Worm (Caenorhabditis elegans) whole organism, midembryonic: ENCODE data around the gene str-71.

Experiments used
- T22C8.4 ChIP-seq: fragments of 200-800 bp; sonication (Bioruptor generic); IDR thresholded peaks from 2 replicates; pipeline ENCODE4 v1.3.6; 2022; ENCODE audit warnings: missing genetic modification characterization, missing compliant biosample characterization
- cog-1 ChIP-seq: sonication (generic microtip); optimal IDR thresholded peaks from 2 replicates; lab custom pipeline; 2016; ENCODE audit warnings: missing genetic modification characterization, missing compliant biosample characterization
- flt-1 ChIP-seq: fragments of 200-800 bp; sonication (Bioruptor generic); IDR thresholded peaks from 2 replicates; pipeline ENCODE4 v1.3.6; 2022; ENCODE audit warnings: missing genetic modification characterization, missing compliant biosample characterization
- klf-2 ChIP-seq: fragments of 200-800 bp; sonication (Bioruptor generic); conservative IDR thresholded peaks from 2 replicates; pipeline ENCODE4 v1.3.6; 2022; ENCODE audit warnings: missing genetic modification reagents, missing genetic modification characterization, missing compliant biosample characterization
- med-1 ChIP-seq: sonication (generic microtip); optimal IDR thresholded peaks from 2 replicates; lab custom pipeline; 2017; ENCODE audit warnings: missing genetic modification characterization, mild to moderate bottlenecking, missing compliant biosample characterization, antibody characterized with exemption, missing genetic modification reagents; ENCODE audit not compliant: insufficient read depth
- ref-1 ChIP-seq: fragments of 200-800 bp; sonication (Bioruptor generic); conservative IDR thresholded peaks from 2 replicates; pipeline ENCODE4 v1.3.6; 2022; ENCODE audit warnings: missing genetic modification reagents, missing genetic modification characterization, missing compliant biosample characterization
- tab-1 ChIP-seq: fragments of 200-800 bp; sonication (Bioruptor generic); IDR thresholded peaks from 2 replicates; pipeline ENCODE4 v1.3.6; 2022; ENCODE audit warnings: missing genetic modification characterization, missing compliant biosample characterization
- ztf-23 ChIP-seq: fragments of 200-800 bp; sonication (Bioruptor generic); IDR thresholded peaks from 2 replicates; pipeline ENCODE4 v1.3.6; 2022; ENCODE audit warnings: missing genetic modification reagents, missing genetic modification characterization, missing compliant biosample characterization
- ztf-29 ChIP-seq: fragments of 200-800 bp; sonication (Bioruptor generic); IDR thresholded peaks from 2 replicates; pipeline ENCODE4 v1.3.6; 2022; ENCODE audit warnings: missing genetic modification reagents, missing genetic modification characterization, missing compliant biosample characterization

The str-71 gene

DNA sequence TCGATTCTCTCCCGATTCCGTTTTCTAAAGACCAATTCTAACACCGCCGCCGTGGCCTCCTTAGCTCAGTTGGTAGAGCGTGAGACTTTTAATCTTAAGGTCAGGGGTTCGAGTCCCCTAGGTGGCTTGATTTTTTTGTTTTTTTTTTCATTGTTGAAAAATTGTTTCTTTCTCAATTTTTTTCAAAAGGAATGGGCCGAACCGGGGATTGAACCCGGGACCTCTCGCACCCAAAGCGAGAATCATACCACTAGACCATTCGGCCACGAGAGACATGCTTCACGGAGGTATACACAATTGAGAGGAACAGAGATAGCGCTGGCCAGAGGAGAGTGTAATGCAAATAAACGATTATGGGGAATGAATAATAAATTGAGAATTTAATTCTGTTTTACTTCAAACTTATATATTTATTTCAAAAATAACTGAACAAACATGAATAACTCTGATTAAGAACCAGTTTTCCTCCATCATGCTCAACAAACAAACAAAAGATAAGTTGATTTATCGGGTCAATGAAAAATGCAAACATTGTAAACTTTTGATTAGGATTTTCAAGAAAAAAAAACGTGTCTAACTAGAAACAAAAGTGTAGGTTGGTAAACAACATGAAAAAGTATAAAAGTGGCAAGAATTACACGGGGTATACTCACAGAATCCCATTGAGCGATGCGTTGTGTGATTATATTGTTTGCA, 6.2 kb upstream of the str-71 start, which contains the start of gene pqn-71:
Gene pqn-71 (plus strand): TSS at position 646 of the 696 bp plus-strand sequence.
- peak; percentile 91 for TF ChIP-seq cog-1 (tag; lab: Kevin White, UChicago)
- TF ChIP-seq T22C8.4, result peak; percentile 77
- peak; percentile 68 for TF ChIP-seq med-1
- peak; percentile 90 for TF ChIP-seq ztf-23 (GFP tag; lab: Robert Waterston, UW)
- peak; percentile 92; the same call in 1 of the 2 replicates for TF ChIP-seq tab-1 (GFP tag; lab: Robert Waterston, UW)
- peak; percentile 77; the same call in 1 of the 2 replicates for TF ChIP-seq ref-1 (GFP tag; lab: Robert Waterston, UW)
- TF ChIP-seq ztf-29 (GFP tag; lab: Robert Waterston, UW), result peak; percentile 83; the same call in 1 of the 2 replicates
- TF ChIP-seq klf-2 (GFP tag; lab: Robert Waterston, UW), result peak; percentile 88; the same call in 1 of the 2 replicates
- peak; percentile 91 for TF ChIP-seq flt-1

DNA sequence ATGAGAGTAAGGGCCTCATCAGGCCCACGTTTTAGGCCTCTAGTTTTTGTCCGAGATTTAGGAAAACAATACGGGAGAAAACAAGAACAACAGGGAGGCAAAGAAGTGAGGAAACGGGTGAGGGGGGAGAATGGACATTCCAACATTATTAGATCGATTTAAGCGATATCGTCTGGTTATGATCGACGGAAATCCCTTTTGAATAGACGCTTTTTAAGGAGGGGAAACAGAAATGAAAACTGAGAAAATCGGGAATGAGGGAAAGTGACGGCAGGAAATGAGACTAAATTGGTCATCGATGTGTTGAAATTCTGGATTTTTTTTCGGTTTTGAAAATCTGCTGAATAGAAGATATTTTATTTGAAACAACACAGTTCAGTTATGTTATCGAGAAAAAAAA, 5.4 kb upstream of the str-71 start, which contains the start of gene rocf-1:
Gene rocf-1 (minus strand): TSS at position 101 of the 400 bp plus-strand sequence.
- TF ChIP-seq ztf-29 (GFP tag; lab: Robert Waterston, UW), result no peak
- no peak for TF ChIP-seq flt-1
- no peak for TF ChIP-seq ztf-23 (GFP tag; lab: Robert Waterston, UW)
- no peak for TF ChIP-seq med-1

DNA sequence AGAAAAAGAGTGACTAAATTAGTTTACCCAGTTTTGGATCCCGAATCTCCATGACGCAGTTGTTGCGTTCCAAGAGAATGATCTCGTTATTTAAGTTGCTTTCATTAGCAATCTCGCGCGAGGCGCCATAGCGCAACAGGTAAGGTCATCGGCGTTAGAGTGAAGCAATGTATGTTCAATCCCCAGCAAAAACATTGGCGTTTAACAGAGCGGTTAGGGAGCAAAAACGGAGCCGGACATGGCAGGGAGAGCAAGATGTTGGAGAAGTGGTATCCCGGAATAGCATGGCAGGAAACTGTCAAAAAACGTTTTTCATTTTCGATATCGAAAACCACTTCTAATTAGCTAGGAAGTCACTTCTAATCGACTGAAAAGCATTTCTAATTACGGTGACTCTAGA, 4.7 kb downstream of the str-71 start:
- TF ChIP-seq ztf-23 (GFP tag; lab: Robert Waterston, UW) (0 out of 2 replicates have a peak, but pooled peaks have one; percentile 26), flt-1 (no peak)

DNA sequence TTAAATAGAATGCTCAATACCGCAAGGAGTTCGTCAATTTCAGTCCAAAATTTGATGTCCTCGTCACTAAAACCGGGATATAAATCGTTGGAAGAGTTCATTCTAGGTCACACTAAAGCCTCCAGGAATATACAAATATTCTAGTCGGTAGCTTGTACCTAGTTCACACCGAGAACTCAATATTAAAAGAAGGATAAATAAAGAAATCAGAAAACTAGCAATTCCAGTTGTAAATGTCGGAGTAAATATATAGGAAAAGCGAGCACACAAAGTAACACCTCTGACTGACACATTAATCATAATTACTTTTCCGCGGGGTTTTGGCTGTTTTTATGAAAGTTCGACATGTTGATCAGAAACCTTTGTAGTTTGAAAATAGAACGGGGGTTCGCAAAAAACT, 7.6 kb downstream of the str-71 start, which contains the start of gene srw-33:
Gene srw-33 (minus strand): TSS at position 101 of the 400 bp plus-strand sequence.
- TF ChIP-seq tab-1 (GFP tag; lab: Robert Waterston, UW) (no peak), T22C8.4 (no peak), ref-1 (GFP tag; lab: Robert Waterston, UW) (no peak), flt-1 (no peak), cog-1 (tag; lab: Kevin White, UChicago) (no peak), med-1 (no peak), ztf-23 (GFP tag; lab: Robert Waterston, UW) (no peak), ztf-29 (GFP tag; lab: Robert Waterston, UW) (no peak), klf-2 (GFP tag; lab: Robert Waterston, UW) (no peak)

DNA sequence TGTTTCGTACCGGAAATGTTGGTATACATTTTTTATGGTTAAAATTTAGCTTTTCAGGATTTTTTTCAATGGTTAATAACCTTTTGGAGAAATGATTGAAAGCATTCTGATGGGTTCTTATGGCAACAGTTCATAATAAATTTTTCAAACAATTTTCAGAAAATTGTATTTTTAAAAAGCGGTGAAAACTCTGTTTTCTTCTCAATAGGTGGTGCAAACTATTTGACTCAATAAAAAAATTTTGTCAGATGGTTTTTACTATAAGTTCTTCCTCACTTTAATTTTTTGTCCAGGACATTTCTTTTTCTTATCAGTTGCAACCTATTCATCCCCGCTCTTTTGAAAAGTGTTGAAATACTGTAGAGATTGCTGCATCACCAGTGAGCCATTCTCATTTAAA, 10.1 kb downstream of the str-71 start, which contains the start of gene T26H5.14:
Gene T26H5.14 (plus strand): TSS at position 301 of the 400 bp plus-strand sequence.
- no peak for TF ChIP-seq flt-1
- TF ChIP-seq cog-1 (tag; lab: Kevin White, UChicago), result no peak
- TF ChIP-seq T22C8.4, result no peak
- TF ChIP-seq klf-2 (GFP tag; lab: Robert Waterston, UW), result no peak
- TF ChIP-seq ref-1 (GFP tag; lab: Robert Waterston, UW), result no peak
- TF ChIP-seq med-1, result no peak
- no peak for TF ChIP-seq tab-1 (GFP tag; lab: Robert Waterston, UW)
- TF ChIP-seq ztf-23 (GFP tag; lab: Robert Waterston, UW), result no peak

DNA sequence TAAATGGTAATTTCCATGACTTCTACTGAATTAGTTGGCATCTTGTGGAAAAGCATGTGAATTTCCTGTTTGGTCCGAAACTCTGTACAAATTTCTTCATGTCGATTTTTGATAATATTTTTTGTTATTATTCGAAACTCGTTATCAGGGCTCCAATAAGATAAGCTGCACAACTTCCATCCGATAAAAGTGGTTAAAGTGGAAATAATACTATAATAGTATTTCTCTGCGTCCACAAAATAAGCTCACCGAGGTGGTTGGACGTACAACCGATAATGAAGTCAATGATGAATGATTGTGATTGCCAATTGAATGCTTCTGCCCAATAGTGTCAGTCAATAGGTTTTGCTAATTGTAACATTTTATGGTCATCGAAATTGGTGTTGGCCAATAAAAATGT, 10.6 kb downstream of the str-71 start, which contains the start of gene T26H5.4:
Gene T26H5.4 (minus strand): TSS at position 294 of the 400 bp plus-strand sequence.
- TF ChIP-seq klf-2 (GFP tag; lab: Robert Waterston, UW) (no peak), tab-1 (GFP tag; lab: Robert Waterston, UW) (no peak), ztf-23 (GFP tag; lab: Robert Waterston, UW) (no peak), cog-1 (tag; lab: Kevin White, UChicago) (no peak)

DNA sequence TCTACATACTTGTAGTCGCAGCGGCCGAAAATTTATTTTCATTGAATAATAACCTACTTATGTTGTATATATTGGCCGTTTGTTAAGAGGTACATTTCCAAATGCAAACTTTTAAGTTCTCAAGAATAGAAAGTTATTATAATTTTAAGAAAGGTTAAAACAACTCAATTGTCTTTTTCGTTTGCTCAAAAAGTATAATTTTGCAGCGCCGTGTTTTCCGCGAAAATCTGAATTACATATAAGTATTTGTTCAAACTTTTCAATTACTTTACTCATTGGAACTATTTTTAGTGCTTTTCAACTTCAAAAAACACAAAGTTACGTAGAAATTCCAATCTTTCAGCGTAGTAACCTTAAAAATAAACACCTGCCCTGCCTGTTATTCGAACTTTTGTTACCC, 13.6 kb downstream of the str-71 start, which contains the start of gene srh-239:
Gene srh-239 (plus strand): TSS at position 301 of the 400 bp plus-strand sequence.
- TF ChIP-seq klf-2 (GFP tag; lab: Robert Waterston, UW), result no peak
- TF ChIP-seq tab-1 (GFP tag; lab: Robert Waterston, UW), result no peak
- no peak for TF ChIP-seq T22C8.4

DNA sequence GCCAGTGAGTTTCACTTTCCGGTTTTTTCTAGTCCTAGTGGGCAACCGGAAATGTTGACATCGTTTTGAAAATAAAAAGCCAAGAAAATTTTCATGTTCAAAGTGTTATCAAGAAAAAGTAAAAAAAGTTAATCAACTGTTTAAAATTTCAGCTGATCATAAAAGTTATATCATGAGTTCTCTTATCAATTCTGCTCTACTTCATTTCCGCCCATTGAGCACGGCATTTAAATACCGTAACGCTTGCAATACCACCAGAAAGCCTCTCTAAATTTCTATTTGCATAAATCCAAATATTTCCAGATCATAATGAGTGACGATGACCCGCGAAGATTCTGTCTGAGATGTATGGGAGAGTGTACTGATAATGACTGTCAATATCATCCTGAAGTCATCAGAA, 14.4 kb downstream of the str-71 start, which contains the start of gene T26H5.9:
Gene T26H5.9 (plus strand): TSS at position 302 of the 400 bp plus-strand sequence.
- TF ChIP-seq ztf-23 (GFP tag; lab: Robert Waterston, UW) (no peak), klf-2 (GFP tag; lab: Robert Waterston, UW) (no peak), flt-1 (no peak), T22C8.4 (no peak), tab-1 (GFP tag; lab: Robert Waterston, UW) (no peak), ztf-29 (GFP tag; lab: Robert Waterston, UW) (no peak), cog-1 (tag; lab: Kevin White, UChicago) (no peak), ref-1 (GFP tag; lab: Robert Waterston, UW) (no peak)

DNA sequence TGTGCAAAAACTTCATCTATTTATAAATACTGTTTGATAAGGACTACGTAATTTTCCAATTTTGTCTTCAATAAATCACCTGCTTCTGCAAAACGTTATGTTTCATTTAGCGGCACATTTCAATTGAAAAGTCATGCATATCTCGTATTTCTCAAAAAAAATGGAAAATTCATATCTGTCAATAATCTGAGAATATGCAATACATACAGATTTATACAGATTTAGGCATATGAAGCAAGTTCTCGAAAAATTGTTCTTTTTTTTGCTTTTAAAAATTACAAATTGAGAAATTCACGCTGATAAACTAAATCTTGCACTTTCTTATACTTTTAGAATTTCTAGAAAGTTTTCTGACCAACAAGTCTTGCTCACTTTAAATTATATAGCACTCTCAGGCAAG, 14.8 kb downstream of the str-71 start, which contains the start of gene T26H5.11:
Gene T26H5.11 (minus strand): TSS at position 101 of the 400 bp plus-strand sequence.
- TF ChIP-seq klf-2 (GFP tag; lab: Robert Waterston, UW), result no peak
- no peak for TF ChIP-seq T22C8.4
- TF ChIP-seq tab-1 (GFP tag; lab: Robert Waterston, UW), result no peak
- TF ChIP-seq ref-1 (GFP tag; lab: Robert Waterston, UW), result no peak
- TF ChIP-seq cog-1 (tag; lab: Kevin White, UChicago), result no peak
- no peak for TF ChIP-seq med-1
- no peak for TF ChIP-seq flt-1
- no peak for TF ChIP-seq ztf-23 (GFP tag; lab: Robert Waterston, UW)
- TF ChIP-seq ztf-29 (GFP tag; lab: Robert Waterston, UW), result no peak

DNA sequence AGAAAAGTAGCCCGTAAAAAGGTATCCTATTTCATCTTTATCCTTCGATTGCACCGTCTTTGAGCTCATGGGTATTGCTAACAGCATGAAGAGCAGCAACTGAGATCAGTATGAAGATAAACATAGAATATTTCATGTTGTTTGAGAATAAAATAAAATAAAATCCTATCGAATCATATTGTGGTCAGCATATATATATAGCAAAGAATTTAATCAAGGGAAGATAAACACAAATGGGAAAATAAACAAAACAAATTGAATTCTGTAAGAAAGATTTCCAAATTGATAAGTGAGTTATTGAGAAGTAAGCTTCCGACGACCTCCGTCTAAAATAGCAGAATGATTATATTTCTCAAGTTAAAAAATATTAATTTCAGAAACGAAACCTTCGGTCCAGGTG, 15.3 kb downstream of the str-71 start, which contains the start of gene T26H5.10:
Gene T26H5.10 (minus strand): TSS at position 101 of the 400 bp plus-strand sequence.
- TF ChIP-seq ztf-29 (GFP tag; lab: Robert Waterston, UW) (no peak), T22C8.4 (no peak), ref-1 (GFP tag; lab: Robert Waterston, UW) (no peak), flt-1 (no peak), tab-1 (GFP tag; lab: Robert Waterston, UW) (no peak), ztf-23 (GFP tag; lab: Robert Waterston, UW) (no peak), cog-1 (tag; lab: Kevin White, UChicago) (no peak), med-1 (no peak), klf-2 (GFP tag; lab: Robert Waterston, UW) (no peak)
